Worm (Caenorhabditis elegans) whole organism, young adult: ENCODE data around the gene ceh-43.
A peak's percentile ranks its signal among the peaks of the same experiment; 100 is the strongest.

ENCODE experiments used
- B0035.1 ChIP-seq: sonication (generic microtip); optimal IDR thresholded peaks from 2 replicates; lab custom pipeline; 2016; ENCODE audit warnings: missing genetic modification characterization, mild to moderate bottlenecking, missing compliant biosample characterization, missing genotype, missing genetic modification reagents
- B0336.3 ChIP-seq: fragments of 200-800 bp; sonication (Bioruptor generic); IDR thresholded peaks from 2 replicates; pipeline ENCODE4 v1.3.6; 2022; ENCODE audit warnings: missing genetic modification characterization, missing compliant biosample characterization
- D2030.7 ChIP-seq: fragments of 200-800 bp; sonication (Bioruptor generic); IDR thresholded peaks from 2 replicates; pipeline ENCODE4 v1.3.6; 2022; ENCODE audit warnings: missing genetic modification reagents, missing genetic modification characterization, missing compliant biosample characterization
- F10E7.11 ChIP-seq: sonication (generic microtip); optimal IDR thresholded peaks from 2 replicates; lab custom pipeline; 2017; ENCODE audit warnings: mild to moderate bottlenecking, missing genetic modification characterization, moderate library complexity, missing compliant biosample characterization
- F22D6.2 ChIP-seq: sonication (generic microtip); optimal IDR thresholded peaks from 2 replicates; lab custom pipeline; 2016; ENCODE audit warnings: mild to moderate bottlenecking, missing genetic modification characterization, missing compliant biosample characterization
- F33H1.4 ChIP-seq: fragments of 200-800 bp; sonication (Bioruptor generic); IDR thresholded peaks from 2 replicates; pipeline ENCODE4 v1.3.6; 2022; ENCODE audit warnings: missing genetic modification reagents, missing genetic modification characterization, missing compliant biosample characterization
- K11D2.4 ChIP-seq: fragments of 200-800 bp; sonication (Bioruptor generic); IDR thresholded peaks from 2 replicates; pipeline ENCODE4 v1.3.6; 2022; ENCODE audit warnings: missing genetic modification reagents, missing genetic modification characterization, missing compliant biosample characterization
- Y53F4B.3 ChIP-seq: fragments of 200-800 bp; sonication (Bioruptor generic); IDR thresholded peaks from 2 replicates; pipeline ENCODE4 v1.3.6; 2022; ENCODE audit warnings: missing genetic modification reagents, missing genetic modification characterization, missing compliant biosample characterization
- Y95B8A.8 ChIP-seq: fragments of 200-800 bp; sonication (Bioruptor generic); IDR thresholded peaks from 2 replicates; pipeline ENCODE4 v1.3.6; 2022; ENCODE audit warnings: missing genetic modification reagents, missing genetic modification characterization, missing compliant biosample characterization
- ZK185.1 ChIP-seq: sonication (generic microtip); optimal IDR thresholded peaks from 2 replicates; lab custom pipeline; 2016; ENCODE audit warnings: mild to moderate bottlenecking, missing genetic modification characterization, missing compliant biosample characterization; ENCODE audit not compliant: poor library complexity, severe bottlenecking
- akir-1 ChIP-seq: fragments of 200-800 bp; sonication (Bioruptor generic); optimal IDR thresholded peaks from 2 replicates; lab custom pipeline; 2018; ENCODE audit warnings: mild to moderate bottlenecking, missing genetic modification characterization, moderate library complexity, missing compliant biosample characterization
- ama-1 ChIP-seq, 3 experiments: fragments of 150-350 bp in 1 of 3; sonication (generic microtip) in 2 of 3; optimal IDR thresholded peaks; 2 replicates each; lab custom pipeline; 2014 to 2018; ENCODE audit warnings: missing biosample characterization in 2 of 3, missing genetic modification characterization in 2 of 3, missing genetic modification reagents in 2 of 3
- atf-7 ChIP-seq: sonication (generic microtip); optimal IDR thresholded peaks from 2 replicates; lab custom pipeline; 2017; ENCODE audit warnings: mild to moderate bottlenecking, missing genetic modification characterization, missing compliant biosample characterization
- athp-1 ChIP-seq: sonication (generic microtip); optimal IDR thresholded peaks from 2 replicates; lab custom pipeline; 2017; ENCODE audit warnings: mild to moderate bottlenecking, missing genetic modification characterization, missing compliant biosample characterization
- bed-1 ChIP-seq: fragments of 200-800 bp; sonication (Bioruptor generic); IDR thresholded peaks from 2 replicates; pipeline ENCODE4 v1.3.6; 2022; ENCODE audit warnings: missing genetic modification reagents, missing genetic modification characterization, missing compliant biosample characterization
- bed-2 ChIP-seq: fragments of 200-800 bp; sonication (Bioruptor generic); IDR thresholded peaks from 2 replicates; pipeline ENCODE4 v1.3.6; 2022; ENCODE audit warnings: missing genetic modification reagents, missing genetic modification characterization, missing compliant biosample characterization
- ceh-100 ChIP-seq: fragments of 200-800 bp; sonication (Bioruptor generic); IDR thresholded peaks from 2 replicates; pipeline ENCODE4 v1.3.6; 2022; ENCODE audit warnings: missing genetic modification reagents, missing genetic modification characterization, missing compliant biosample characterization
- ceh-27 ChIP-seq: fragments of 200-800 bp; sonication (Bioruptor generic); optimal IDR thresholded peaks from 2 replicates; lab custom pipeline; 2018; ENCODE audit warnings: mild to moderate bottlenecking, missing genetic modification characterization, moderate library complexity, missing compliant biosample characterization
- ceh-58 ChIP-seq: fragments of 200-800 bp; sonication (Bioruptor generic); IDR thresholded peaks from 2 replicates; pipeline ENCODE4 v1.3.6; 2022; ENCODE audit warnings: missing genetic modification characterization, missing compliant biosample characterization
- ceh-79 ChIP-seq: sonication (generic microtip); optimal IDR thresholded peaks from 2 replicates; lab custom pipeline; 2017; ENCODE audit warnings: mild to moderate bottlenecking, missing genetic modification characterization, missing compliant biosample characterization
- ceh-91 ChIP-seq: fragments of 200-800 bp; sonication (Bioruptor generic); IDR thresholded peaks from 2 replicates; pipeline ENCODE4 v1.3.6; 2022; ENCODE audit warnings: missing genetic modification reagents, missing genetic modification characterization, missing compliant biosample characterization
- egrh-3 ChIP-seq: fragments of 200-800 bp; sonication (Bioruptor generic); IDR thresholded peaks from 2 replicates; pipeline ENCODE4 v1.3.6; 2022; ENCODE audit warnings: missing genetic modification reagents, missing genetic modification characterization, missing compliant biosample characterization
- ets-4 ChIP-seq: fragments of 200-800 bp; sonication (Bioruptor generic); optimal IDR thresholded peaks from 2 replicates; lab custom pipeline; 2018; ENCODE audit warnings: mild to moderate bottlenecking, missing genetic modification characterization, missing compliant biosample characterization
- fkh-3 ChIP-seq: sonication (generic microtip); optimal IDR thresholded peaks from 2 replicates; lab custom pipeline; 2016; ENCODE audit warnings: mild to moderate bottlenecking, missing genetic modification characterization, missing compliant biosample characterization
- hmg-20 ChIP-seq: fragments of 200-800 bp; sonication (Bioruptor generic); IDR thresholded peaks from 2 replicates; pipeline ENCODE4 v1.3.6; 2022; ENCODE audit warnings: missing genetic modification reagents, missing genetic modification characterization, missing compliant biosample characterization
- hsf-1 ChIP-seq: fragments of 200-800 bp; sonication (Bioruptor generic); IDR thresholded peaks from 2 replicates; pipeline ENCODE4 v1.3.6; 2022; ENCODE audit warnings: missing genetic modification reagents, missing genetic modification characterization, missing compliant biosample characterization
- lir-1 ChIP-seq: fragments of 200-800 bp; sonication (Bioruptor generic); conservative IDR thresholded peaks from 2 replicates; pipeline ENCODE4 v1.3.6; 2022; ENCODE audit warnings: missing genetic modification reagents, missing genetic modification characterization, missing compliant biosample characterization
- lsl-1 ChIP-seq: fragments of 200-800 bp; sonication (Bioruptor generic); optimal IDR thresholded peaks from 2 replicates; lab custom pipeline; 2018; ENCODE audit warnings: mild to moderate bottlenecking, missing genetic modification characterization, moderate library complexity, missing compliant biosample characterization
- lsy-27 ChIP-seq: sonication (generic microtip); optimal IDR thresholded peaks from 2 replicates; lab custom pipeline; 2017; ENCODE audit warnings: missing genetic modification characterization, mild to moderate bottlenecking, missing compliant biosample characterization, antibody characterized with exemption, missing genotype, borderline replicate concordance; ENCODE audit not compliant: insufficient read depth
- madf-6 ChIP-seq: fragments of 200-800 bp; sonication (Bioruptor generic); IDR thresholded peaks from 2 replicates; pipeline ENCODE4 v1.3.6; 2022; ENCODE audit warnings: missing genetic modification reagents, missing genetic modification characterization, missing compliant biosample characterization
- madf-8 ChIP-seq: fragments of 200-800 bp; sonication (Bioruptor generic); conservative IDR thresholded peaks from 2 replicates; pipeline ENCODE4 v1.3.6; 2022; ENCODE audit warnings: missing genetic modification reagents, missing genetic modification characterization, missing compliant biosample characterization
- mes-4 ChIP-seq: sonication (generic microtip); optimal IDR thresholded peaks from 2 replicates; lab custom pipeline; 2016; ENCODE audit warnings: missing genotype, missing genetic modification characterization, missing compliant biosample characterization
- nfya-1 ChIP-seq: sonication (generic microtip); optimal IDR thresholded peaks from 2 replicates; lab custom pipeline; 2017; ENCODE audit warnings: antibody characterized with exemption, missing compliant biosample characterization, missing genetic modification characterization, borderline replicate concordance; ENCODE audit not compliant: insufficient read depth
- nhr-120 ChIP-seq: fragments of 200-800 bp; sonication (Bioruptor generic); IDR thresholded peaks from 2 replicates; pipeline ENCODE4 v1.3.6; 2022; ENCODE audit warnings: missing genetic modification characterization, missing compliant biosample characterization
- pha-4 ChIP-seq: fragments of 150-350 bp; sonication (generic microtip); optimal IDR thresholded peaks from 2 replicates; lab custom pipeline; 2014; ENCODE audit warnings: missing biosample characterization, missing genetic modification reagents, missing genetic modification characterization
- rcor-1 ChIP-seq: fragments of 200-800 bp; sonication (Bioruptor generic); IDR thresholded peaks from 2 replicates; pipeline ENCODE4 v1.3.6; 2022; ENCODE audit warnings: missing genetic modification reagents, missing genetic modification characterization, missing compliant biosample characterization
- rpc-1 ChIP-seq, 2 experiments: fragments of 150-350 bp in 1 of 2; sonication (generic microtip) in 1 of 2; optimal IDR thresholded peaks; 2 replicates each; lab custom pipeline; 2014 to 2018; ENCODE audit warnings: missing biosample characterization in 1 of 2, missing genetic modification characterization in 1 of 2, missing genetic modification reagents in 1 of 2, missing genotype in 1 of 2
- snpc-1.3 ChIP-seq: sonication (generic microtip); optimal IDR thresholded peaks from 2 replicates; lab custom pipeline; 2017; ENCODE audit warnings: missing genetic modification characterization, mild to moderate bottlenecking, missing compliant biosample characterization, antibody characterized with exemption, moderate library complexity, missing genotype, missing genetic modification reagents; ENCODE audit not compliant: insufficient read depth
- snpc-3.4 ChIP-seq: sonication (generic microtip); optimal IDR thresholded peaks from 2 replicates; lab custom pipeline; 2017; ENCODE audit warnings: missing genetic modification characterization, mild to moderate bottlenecking, missing compliant biosample characterization, antibody characterized with exemption, moderate library complexity, missing genotype, missing genetic modification reagents
- unc-62 ChIP-seq: fragments of 150-350 bp; optimal IDR thresholded peaks from 2 replicates; lab custom pipeline; 2014; ENCODE audit warnings: missing biosample characterization, missing genetic modification reagents, missing genetic modification characterization
- ztf-18 ChIP-seq: sonication (generic microtip); optimal IDR thresholded peaks from 2 replicates; lab custom pipeline; 2016; ENCODE audit warnings: missing genotype, mild to moderate bottlenecking, missing genetic modification characterization, missing compliant biosample characterization
- ztf-22 ChIP-seq: fragments of 200-800 bp; sonication (Bioruptor generic); optimal IDR thresholded peaks from 2 replicates; lab custom pipeline; 2018; ENCODE audit warnings: mild to moderate bottlenecking, missing genetic modification characterization, moderate library complexity, missing compliant biosample characterization
- ztf-25 ChIP-seq: fragments of 200-800 bp; sonication (Bioruptor generic); IDR thresholded peaks from 2 replicates; pipeline ENCODE4 v1.3.6; 2022; ENCODE audit warnings: missing genetic modification reagents, missing genetic modification characterization, missing compliant biosample characterization
- ztf-3 ChIP-seq: fragments of 200-800 bp; sonication (Bioruptor generic); optimal IDR thresholded peaks from 2 replicates; lab custom pipeline; 2018; ENCODE audit warnings: mild to moderate bottlenecking, missing genetic modification characterization, missing compliant biosample characterization

Gene ceh-43

DNA sequence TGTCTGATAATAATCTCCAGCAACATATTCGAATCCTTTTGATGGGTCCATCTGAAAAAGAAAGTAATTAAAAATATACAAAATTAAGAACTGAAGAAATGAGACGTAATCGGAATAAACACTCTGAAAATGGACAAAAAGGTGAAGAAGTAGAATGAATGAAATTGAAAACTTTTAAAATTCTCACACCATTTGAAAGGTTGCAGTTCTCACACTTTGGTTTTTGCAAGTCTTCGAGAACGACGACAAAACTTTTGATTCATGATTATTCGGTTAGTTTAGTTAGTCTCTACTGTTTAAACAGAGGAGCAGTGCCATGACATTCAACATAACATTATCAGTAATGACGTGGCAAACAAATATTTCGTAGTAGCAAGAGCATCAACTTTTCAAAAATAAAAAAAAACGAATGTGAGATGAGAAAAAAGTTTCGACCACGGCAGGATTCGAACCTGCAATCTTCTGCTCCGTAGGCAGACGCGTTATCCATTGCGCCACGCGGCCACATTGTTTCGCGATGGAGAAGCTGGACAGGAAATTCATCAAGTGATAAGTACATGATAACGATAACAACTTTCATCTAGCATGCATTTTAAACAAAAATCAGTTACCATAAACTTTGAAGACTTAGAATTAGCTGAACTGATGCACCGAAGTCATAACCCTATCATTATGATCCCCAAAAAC lies at the start of gene ceh-43 (continued):
- no peak for TF ChIP-seq nhr-120
- peak; percentile 51 for TF ChIP-seq ceh-100 (GFP tag; lab: Robert Waterston, UW)
- TF ChIP-seq ztf-18 (tag; lab: Kevin White, UChicago) = peak; percentile 36
- peak; percentile 13 for TF ChIP-seq ceh-27 (GFP tag; lab: Kevin White, UChicago)
- TF ChIP-seq bed-2 (GFP tag; lab: Robert Waterston, UW) = no peak
- TF ChIP-seq D2030.7 (GFP tag; lab: Robert Waterston, UW) = peak; percentile 60; the same call in 1 of the 2 replicates
- peak; percentile 64 for TF ChIP-seq rpc-1 (optimal IDR thresholded peaks at IDR 0.05; lab: Kevin White, UChicago)
- TF ChIP-seq rpc-1 (tag; optimal IDR thresholded peaks at IDR 0.05; lab: Kevin White, UChicago) = peak; percentile 79
- TF ChIP-seq hmg-20 = no peak
- no peak for TF ChIP-seq fkh-3 (tag; lab: Kevin White, UChicago)
- TF ChIP-seq Y95B8A.8 (GFP tag; lab: Robert Waterston, UW) = no peak
- no peak for TF ChIP-seq B0336.3
- no peak for TF ChIP-seq madf-8
- TF ChIP-seq lir-1 (GFP tag; lab: Robert Waterston, UW) = 0 out of 2 replicates have a peak, but pooled peaks have one; percentile 24
- TF ChIP-seq atf-7 (tag; lab: Kevin White, UChicago) = no peak
- TF ChIP-seq mes-4 = no peak
- TF ChIP-seq akir-1 (GFP tag; lab: Kevin White, UChicago) = no peak
- TF ChIP-seq ceh-91 = 0 out of 2 replicates have a peak, but pooled peaks have one; percentile 25
- peak; percentile 38 for TF ChIP-seq snpc-3.4 (tag; lab: Kevin White, UChicago)
- 0 out of 2 replicates have a peak, but pooled peaks have one; percentile 8 for TF ChIP-seq rcor-1 (GFP tag; lab: Robert Waterston, UW)
- TF ChIP-seq bed-1 (GFP tag; lab: Robert Waterston, UW) = 0 out of 2 replicates have a peak, but pooled peaks have one; percentile 29
- TF ChIP-seq lsl-1 (GFP tag; lab: Kevin White, UChicago) = peak; percentile 33
- TF ChIP-seq ceh-58 = no peak
- TF ChIP-seq Y53F4B.3 = no peak
- no peak for TF ChIP-seq ceh-79 (tag; lab: Kevin White, UChicago)
- no peak for TF ChIP-seq ztf-22 (GFP tag; lab: Kevin White, UChicago)
- no peak for TF ChIP-seq pha-4 (tag; lab: Kevin White, UChicago)
- TF ChIP-seq F10E7.11 (tag; lab: Kevin White, UChicago) = no peak
- TF ChIP-seq F22D6.2 (tag; lab: Kevin White, UChicago) = no peak
- TF ChIP-seq, all 124 proteins: peak for 31

DNA sequence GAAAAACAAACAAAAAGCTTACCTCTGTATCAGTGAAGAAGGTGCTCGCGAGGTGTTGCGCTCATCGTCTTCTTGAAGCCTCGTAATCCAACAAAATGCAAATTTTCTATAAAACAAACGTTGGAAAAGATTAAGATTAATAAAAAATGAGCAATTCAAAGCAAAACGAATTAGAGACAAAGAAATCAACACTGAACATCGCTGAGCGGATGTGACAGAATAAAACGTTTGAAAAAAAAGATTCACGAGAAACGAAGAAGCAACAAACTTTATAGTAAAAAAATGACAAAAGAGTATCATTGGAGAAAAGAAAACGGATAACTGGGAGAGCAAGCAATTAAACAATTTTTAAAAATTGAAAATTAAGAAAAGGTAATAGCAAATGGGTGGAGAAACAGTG lies 49.2 kb upstream of the ceh-43 start, which contains the start of the genes C07G2.5 and atf-7:
C07G2.5 (minus strand) TSS at position 101 of the 400 bp plus-strand sequence.
atf-7 (minus strand) TSS at position 108 of the 400 bp plus-strand sequence.
- TF ChIP-seq madf-6 (GFP tag; lab: Robert Waterston, UW) (peak; percentile 27), snpc-1.3 (peak; percentile 27), ztf-25 (GFP tag; lab: Robert Waterston, UW) (no peak), ama-1 (optimal IDR thresholded peaks at IDR 0.05; lab: Kevin White, UChicago) (peak; percentile 14), ama-1 (GFP tag; optimal IDR thresholded peaks at IDR 0.05; lab: Kevin White, UChicago) (no peak)

DNA sequence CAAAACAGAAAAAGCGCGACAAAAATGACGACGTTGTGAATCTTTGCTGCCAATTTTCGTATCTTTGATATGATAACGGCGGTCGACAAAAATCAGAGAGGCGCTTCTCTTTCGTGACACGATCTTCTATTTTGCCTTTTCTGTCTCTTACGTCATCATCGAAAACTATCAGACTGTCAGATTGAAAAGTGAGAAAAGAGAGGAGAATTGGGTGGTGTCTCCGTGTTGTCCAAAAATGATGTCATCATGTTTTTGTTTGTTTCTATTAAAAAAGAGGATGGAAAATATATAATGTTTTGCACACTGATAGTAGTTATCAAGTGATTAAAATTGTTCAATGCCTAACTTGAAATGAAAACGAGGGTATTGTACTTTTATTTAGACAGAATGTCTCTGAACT lies 46.3 kb upstream of the ceh-43 start:
- no peak for TF ChIP-seq egrh-3
- TF ChIP-seq lsy-27 (tag; lab: Kevin White, UChicago) = no peak
- TF ChIP-seq B0336.3 = peak; percentile 68
- peak; percentile 87 for TF ChIP-seq unc-62
- no peak for TF ChIP-seq K11D2.4 (GFP tag; lab: Robert Waterston, UW)
- no peak for TF ChIP-seq fkh-3 (tag; lab: Kevin White, UChicago)
- TF ChIP-seq B0035.1 (tag; lab: Kevin White, UChicago) = no peak
- no peak for TF ChIP-seq hsf-1 (GFP tag; lab: Robert Waterston, UW)
- TF ChIP-seq ZK185.1 (tag; lab: Kevin White, UChicago) = peak; percentile 63
- no peak for TF ChIP-seq athp-1
- no peak for TF ChIP-seq ets-4 (GFP tag; lab: Kevin White, UChicago)
- no peak for TF ChIP-seq F22D6.2 (tag; lab: Kevin White, UChicago)
- no peak for TF ChIP-seq nfya-1 (tag; lab: Kevin White, UChicago)
- TF ChIP-seq lsl-1 (GFP tag; lab: Kevin White, UChicago) = no peak
- no peak for TF ChIP-seq Y53F4B.3
- TF ChIP-seq F33H1.4 = no peak
- TF ChIP-seq ztf-3 (GFP tag; lab: Kevin White, UChicago) = no peak
